Fruit fly (Drosophila melanogaster) Kc167 (cell line): ENCODE measurements around the gene CG34002.

ENCODE experiments used
- Myc ChIP-seq: fragments of >200 bp; optimal IDR thresholded peaks from 2 replicates; lab custom pipeline; 2017; ENCODE audit warnings: missing external identifiers
- Sin3A ChIP-seq: fragments of >200 bp; optimal IDR thresholded peaks from 2 replicates; lab custom pipeline; 2018; ENCODE audit warnings: missing external identifiers
- h ChIP-seq: fragments of >200 bp; optimal IDR thresholded peaks from 3 replicates; lab custom pipeline; 2018; ENCODE audit warnings: missing external identifiers

- TF ChIP-seq h (lab: Kevin White, UChicago) (no peak), Myc (lab: Kevin White, UChicago) (no peak), Sin3A (lab: Kevin White, UChicago) (no peak)
These were observed 46.3 kb downstream of the CG34002 start for dm6 chr3L:17904593-17904992.
